Fruit fly (Drosophila melanogaster): Measurements from ENCODE around the gene CG42681.
A peak's percentile ranks its signal among the peaks of the same experiment; 100 is the strongest.

Gene CG42681

dm6 chr2L:14744121-14744520 lies at the start of gene CG42681:
TSS of gene CG42681 (plus strand) at chr2L:14744421.
- TF ChIP-seq usp (GFP tag; optimal IDR thresholded peaks at IDR 0.05) (no peak), dmrt93B (GFP tag; optimal IDR thresholded peaks at IDR 0.05) (no peak), Myc (optimal IDR thresholded peaks at IDR 0.05) (no peak), brk (GFP tag; optimal IDR thresholded peaks at IDR 0.05) (no peak), CrebA (GFP tag; optimal IDR thresholded peaks at IDR 0.05; ENCODE audit: borderline replicate concordance) (no peak), Sp1 (GFP tag; optimal IDR thresholded peaks at IDR 0.05) (no peak), Dfd (GFP tag; optimal IDR thresholded peaks at IDR 0.05) (no peak), GATAd (GFP tag; optimal IDR thresholded peaks at IDR 0.05) (no peak)

- peak in 1 of 2 experiments; percentile 1 for TF ChIP-seq foxo (GFP tag; optimal IDR thresholded peaks at IDR 0.05)
- no peak for TF ChIP-seq N (GFP tag; optimal IDR thresholded peaks at IDR 0.05)
- TF ChIP-seq HLH106 (tag; optimal IDR thresholded peaks at IDR 0.05) = peak; percentile 10
- TF ChIP-seq dmrt93B (GFP tag; optimal IDR thresholded peaks at IDR 0.05) = no peak
- TF ChIP-seq Dif (GFP tag; optimal IDR thresholded peaks at IDR 0.05; ENCODE audit: partially characterized antibody) = no peak
- peak; percentile 5 for TF ChIP-seq br (GFP tag; optimal IDR thresholded peaks at IDR 0.05)
- no peak for TF ChIP-seq rgr (GFP tag; optimal IDR thresholded peaks at IDR 0.05)
- no peak for TF ChIP-seq usp (GFP tag; optimal IDR thresholded peaks at IDR 0.05)
- no peak for TF ChIP-seq Jra (GFP tag; optimal IDR thresholded peaks at IDR 0.05)
Observed at dm6 chr2L:14697938-14698337, 46.3 kb upstream of the CG42681 start.

dm6 chr2L:14698980-14699379 lies 45.2 kb upstream of the CG42681 start:
- no peak for TF ChIP-seq h (GFP tag; optimal IDR thresholded peaks at IDR 0.05)
- TF ChIP-seq Abd-B (GFP tag; optimal IDR thresholded peaks at IDR 0.05) = no peak
- no peak for TF ChIP-seq Hnf4 (GFP tag; optimal IDR thresholded peaks at IDR 0.05)
- TF ChIP-seq Sp1 (GFP tag; optimal IDR thresholded peaks at IDR 0.05) = no peak
- TF ChIP-seq Hr83 (GFP tag; optimal IDR thresholded peaks at IDR 0.05; ENCODE audit: poor library complexity, severe bottlenecking) = no peak
- no peak for TF ChIP-seq woc (GFP tag; optimal IDR thresholded peaks at IDR 0.05)
- TF ChIP-seq Hr78 (GFP tag; optimal IDR thresholded peaks at IDR 0.05) = no peak
- no peak for TF ChIP-seq jim (GFP tag; optimal IDR thresholded peaks at IDR 0.05)
- no peak for TF ChIP-seq CG32264 (GFP tag; optimal IDR thresholded peaks at IDR 0.05)
- TF ChIP-seq GATAd (GFP tag; optimal IDR thresholded peaks at IDR 0.05) = no peak
- no peak for TF ChIP-seq foxo (GFP tag; optimal IDR thresholded peaks at IDR 0.05)
- no peak for TF ChIP-seq CG9705 (GFP tag; optimal IDR thresholded peaks at IDR 0.05)
- no peak for TF ChIP-seq HLH106 (tag; optimal IDR thresholded peaks at IDR 0.05)
- no peak for TF ChIP-seq N (GFP tag; optimal IDR thresholded peaks at IDR 0.05)

dm6 chr2L:14699501-14700077 lies 44.6 kb upstream of the CG42681 start:
- TF ChIP-seq dsf (GFP tag; optimal IDR thresholded peaks at IDR 0.05; ENCODE audit: borderline replicate concordance) (no peak), Sp1 (GFP tag; optimal IDR thresholded peaks at IDR 0.05) (no peak), CG9705 (GFP tag; optimal IDR thresholded peaks at IDR 0.05) (no peak), h (GFP tag; optimal IDR thresholded peaks at IDR 0.05) (peak; percentile 9), usp (GFP tag; optimal IDR thresholded peaks at IDR 0.05) (no peak)

dm6 chr2L:14701495-14701894 lies 42.7 kb upstream of the CG42681 start:
- TF ChIP-seq rgr (GFP tag; optimal IDR thresholded peaks at IDR 0.05) = no peak
- no peak for TF ChIP-seq tai (GFP tag; optimal IDR thresholded peaks at IDR 0.05)
- no peak for TF ChIP-seq GATAd (GFP tag; optimal IDR thresholded peaks at IDR 0.05)
- peak; percentile 32 for TF ChIP-seq sv (GFP tag; optimal IDR thresholded peaks at IDR 0.05)
- TF ChIP-seq CG9705 (GFP tag; optimal IDR thresholded peaks at IDR 0.05) = no peak
- no peak for TF ChIP-seq HLH106 (tag; optimal IDR thresholded peaks at IDR 0.05)
- no peak for TF ChIP-seq fru (GFP tag; optimal IDR thresholded peaks at IDR 0.05)

- TF ChIP-seq dl (GFP tag; optimal IDR thresholded peaks at IDR 0.05; ENCODE audit: insufficient read depth in 1 of 2, partially characterized antibody in 2 of 2) (no peak), Jra (GFP tag; optimal IDR thresholded peaks at IDR 0.05) (peak; percentile 61), Myc (optimal IDR thresholded peaks at IDR 0.05) (peak; percentile 97), Dif (GFP tag; optimal IDR thresholded peaks at IDR 0.05; ENCODE audit: partially characterized antibody) (no peak), Dfd (GFP tag; optimal IDR thresholded peaks at IDR 0.05) (no peak), N (GFP tag; optimal IDR thresholded peaks at IDR 0.05) (no peak), dmrt93B (GFP tag; optimal IDR thresholded peaks at IDR 0.05) (peak; percentile 47), sage (GFP tag; optimal IDR thresholded peaks at IDR 0.05) (no peak), Abd-B (GFP tag; optimal IDR thresholded peaks at IDR 0.05) (no peak), Vsx2 (GFP tag; optimal IDR thresholded peaks at IDR 0.05; ENCODE audit: partially characterized antibody) (no peak), HLH106 (tag; optimal IDR thresholded peaks at IDR 0.05) (peak; percentile 62), psq (GFP tag; optimal IDR thresholded peaks at IDR 0.05) (peak; percentile 55), CG32264 (GFP tag; optimal IDR thresholded peaks at IDR 0.05) (peak; percentile 61), lola (GFP tag; optimal IDR thresholded peaks at IDR 0.05) (no peak), CrebA (GFP tag; optimal IDR thresholded peaks at IDR 0.05; ENCODE audit: borderline replicate concordance) (no peak), Sp1 (GFP tag; optimal IDR thresholded peaks at IDR 0.05) (no peak), foxo (GFP tag; optimal IDR thresholded peaks at IDR 0.05) (peak in 1 of 2 experiments; percentile 84), brk (GFP tag; optimal IDR thresholded peaks at IDR 0.05) (peak; percentile 1), dsf (GFP tag; optimal IDR thresholded peaks at IDR 0.05; ENCODE audit: borderline replicate concordance) (no peak), CG9705 (GFP tag; optimal IDR thresholded peaks at IDR 0.05) (peak; percentile 40), sv (GFP tag; optimal IDR thresholded peaks at IDR 0.05) (peak; percentile 68), Rel (GFP tag; optimal IDR thresholded peaks at IDR 0.05) (no peak), Rel (tag; optimal IDR thresholded peaks at IDR 0.05) (peak; percentile 16), pan (optimal IDR thresholded peaks at IDR 0.05) (no peak), tai (GFP tag; optimal IDR thresholded peaks at IDR 0.05) (peak; percentile 67), jim (GFP tag; optimal IDR thresholded peaks at IDR 0.05) (peak; percentile 20), h (GFP tag; optimal IDR thresholded peaks at IDR 0.05) (peak; percentile 81)
Observed at dm6 chr2L:14706194-14706593, 38.0 kb upstream of the CG42681 start.
